Worm (Caenorhabditis elegans) whole organism, late embryonic: ENCODE data around the gene igeg-1.

Experiments used
- ceh-24 ChIP-seq: sonication (generic microtip); optimal IDR thresholded peaks from 2 replicates; lab custom pipeline; 2016; ENCODE audit warnings: mild to moderate bottlenecking, missing genetic modification characterization, missing compliant biosample characterization
- che-1 ChIP-seq: sonication (generic microtip); optimal IDR thresholded peaks from 2 replicates; lab custom pipeline; 2016; ENCODE audit warnings: mild to moderate bottlenecking, missing genetic modification characterization, missing compliant biosample characterization
- dmd-4 ChIP-seq: sonication (generic microtip); optimal IDR thresholded peaks from 2 replicates; lab custom pipeline; 2016; ENCODE audit warnings: borderline replicate concordance, missing genetic modification characterization, missing compliant biosample characterization
- hlh-13 ChIP-seq: fragments of 200-800 bp; sonication (Bioruptor generic); optimal IDR thresholded peaks from 2 replicates; lab custom pipeline; 2018; ENCODE audit warnings: mild to moderate bottlenecking, missing genetic modification characterization, missing compliant biosample characterization
- nfya-1 ChIP-seq: sonication (generic microtip); optimal IDR thresholded peaks from 2 replicates; lab custom pipeline; 2017; ENCODE audit warnings: missing genetic modification characterization, mild to moderate bottlenecking, missing compliant biosample characterization, antibody characterized with exemption, moderate library complexity
- pax-1 ChIP-seq: fragments of 150-350 bp; optimal IDR thresholded peaks from 2 replicates; lab custom pipeline; 2014; ENCODE audit warnings: missing biosample characterization, missing genetic modification characterization
- pqm-1 ChIP-seq: sonication (generic microtip); optimal IDR thresholded peaks from 2 replicates; lab custom pipeline; 2016; ENCODE audit warnings: missing genetic modification characterization, missing compliant biosample characterization
- unc-86 ChIP-seq: sonication (generic microtip); optimal IDR thresholded peaks from 2 replicates; lab custom pipeline; 2016; ENCODE audit warnings: missing genetic modification characterization, missing compliant biosample characterization

DNA sequence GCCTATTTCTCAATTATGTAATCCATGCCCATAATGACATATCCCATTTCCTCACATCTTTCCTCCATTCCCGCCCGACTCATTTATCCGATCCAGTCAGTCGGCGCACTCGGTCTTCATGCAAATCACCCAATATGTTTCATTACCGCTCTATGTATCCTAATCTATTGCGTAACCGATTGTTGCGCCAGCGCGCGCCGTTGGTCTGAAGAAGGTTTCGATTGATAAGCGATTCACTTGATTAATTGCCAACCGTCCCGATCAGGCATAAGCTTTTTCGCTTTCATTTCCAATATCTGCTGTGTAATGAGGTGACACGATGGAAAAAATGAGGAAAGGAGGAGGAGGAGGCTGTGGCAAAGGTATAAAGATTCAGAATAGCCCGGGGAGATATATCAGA, 44.3 kb upstream of the igeg-1 start:
- TF ChIP-seq hlh-13 (GFP tag; lab: Kevin White, UChicago) = no peak
- TF ChIP-seq dmd-4 = no peak
- TF ChIP-seq pax-1 (tag; lab: Kevin White, UChicago) = no peak
- no peak for TF ChIP-seq nfya-1
- no peak for TF ChIP-seq unc-86
- TF ChIP-seq pqm-1 (tag; lab: Kevin White, UChicago) = no peak
- no peak for TF ChIP-seq che-1
- no peak for TF ChIP-seq ceh-24 (tag; lab: Kevin White, UChicago)
